Worm (Caenorhabditis elegans): ENCODE measurements around the gene K07H8.5.

The K07H8.5 gene

DNA sequence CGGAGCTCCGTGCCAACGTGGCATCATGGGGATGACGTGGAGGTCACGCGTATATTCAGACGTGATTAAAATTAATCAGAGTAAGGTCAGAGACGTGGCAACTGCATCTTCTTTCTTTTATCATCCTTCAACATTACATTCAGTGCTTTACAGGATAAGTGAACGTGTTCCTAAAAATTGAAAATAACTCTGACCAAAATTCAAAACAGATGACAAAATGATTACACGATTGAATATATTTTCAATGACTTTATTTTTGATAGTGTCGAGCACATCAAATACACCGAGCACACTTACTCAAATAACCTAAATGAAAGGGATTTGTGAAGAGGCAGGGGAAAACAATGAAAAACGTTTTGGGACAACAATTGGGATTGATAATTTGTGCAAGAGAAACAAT lies 18.2 kb downstream of the K07H8.5 start, which contains the start of gene K07H8.9 (continued):
- TF ChIP-seq madf-3 (GFP tag; IDR thresholded peaks at IDR 0.05) = no peak
- peak; percentile 6 for TF ChIP-seq fkh-3 (tag; optimal IDR thresholded peaks at IDR 0.05)
- no peak for TF ChIP-seq cebp-1 (GFP tag; IDR thresholded peaks at IDR 0.05)
- no peak for TF ChIP-seq cebp-1 (tag; optimal IDR thresholded peaks at IDR 0.05)
- TF ChIP-seq mes-4 (tag; optimal IDR thresholded peaks at IDR 0.05) = no peak
- peak; percentile 57; the same call in 1 of the 2 replicates for TF ChIP-seq hsf-1 (GFP tag; IDR thresholded peaks at IDR 0.05)
- no peak for TF ChIP-seq ZK185.1 (tag; optimal IDR thresholded peaks at IDR 0.05; ENCODE audit: poor library complexity, severe bottlenecking)
- TF ChIP-seq ztf-22 (GFP tag; optimal IDR thresholded peaks at IDR 0.05) = no peak
- TF ChIP-seq B0336.3 (GFP tag; IDR thresholded peaks at IDR 0.05) = peak; percentile 33; the same call in 1 of the 2 replicates
- no peak for TF ChIP-seq K12H6.12 (tag; optimal IDR thresholded peaks at IDR 0.05)
- no peak for TF ChIP-seq Y56A3A.18 (GFP tag; IDR thresholded peaks at IDR 0.05)
- TF ChIP-seq atf-7 (tag; optimal IDR thresholded peaks at IDR 0.05) = no peak
- TF ChIP-seq mxl-1 (tag; optimal IDR thresholded peaks at IDR 0.05) = no peak
- no peak for TF ChIP-seq F33H1.4 (GFP tag; IDR thresholded peaks at IDR 0.05)
- TF ChIP-seq Y79H2A.3 (GFP tag; conservative IDR thresholded peaks at IDR 0.05) = 0 out of 2 replicates have a peak, but pooled peaks have one; percentile 8
- TF ChIP-seq dpff-1 (tag; optimal IDR thresholded peaks at IDR 0.05) = no peak
- TF ChIP-seq rec-8 (tag; optimal IDR thresholded peaks at IDR 0.05) = peak in 1 of 2 experiments; percentile 26
- no peak for TF ChIP-seq lag-1 (GFP tag; IDR thresholded peaks at IDR 0.05)
- TF ChIP-seq madf-10 (tag; optimal IDR thresholded peaks at IDR 0.05) = no peak
- TF ChIP-seq xnd-1 (tag; optimal IDR thresholded peaks at IDR 0.05) = peak; percentile 15
- no peak for TF ChIP-seq attf-3 (GFP tag; conservative IDR thresholded peaks at IDR 0.05)
- no peak for TF ChIP-seq hmg-1.2 (GFP tag; IDR thresholded peaks at IDR 0.05)
- no peak for TF ChIP-seq pha-4 (tag; optimal IDR thresholded peaks at IDR 0.05)
- TF ChIP-seq F52B5.7 (tag; optimal IDR thresholded peaks at IDR 0.05) = no peak
- TF ChIP-seq cebp-2 (GFP tag; IDR thresholded peaks at IDR 0.05) = no peak
- TF ChIP-seq ztf-25 (GFP tag; IDR thresholded peaks at IDR 0.05) = no peak
- TF ChIP-seq chd-7 (tag; optimal IDR thresholded peaks at IDR 0.05) = no peak
- no peak for TF ChIP-seq snpc-1.3 (tag; optimal IDR thresholded peaks at IDR 0.05; ENCODE audit: insufficient read depth)
- TF ChIP-seq B0019.2 (GFP tag; conservative IDR thresholded peaks at IDR 0.05) = no peak
- 0 out of 2 replicates have a peak, but pooled peaks have one; percentile 16 for TF ChIP-seq attf-6 (GFP tag; IDR thresholded peaks at IDR 0.05)
- TF ChIP-seq snpc-1.1 (tag; optimal IDR thresholded peaks at IDR 0.05; ENCODE audit: insufficient read depth) = no peak
- no peak for TF ChIP-seq lin-26 (GFP tag; IDR thresholded peaks at IDR 0.05)
- no peak for TF ChIP-seq F55B11.4 (tag; optimal IDR thresholded peaks at IDR 0.05; ENCODE audit: borderline replicate concordance, insufficient read depth)
- TF ChIP-seq ceh-91 (GFP tag; IDR thresholded peaks at IDR 0.05) = no peak
- peak; percentile 82 for TF ChIP-seq F49E8.2 (tag; optimal IDR thresholded peaks at IDR 0.05; ENCODE audit: insufficient read depth)
- no peak for TF ChIP-seq sptf-2 (GFP tag; optimal IDR thresholded peaks at IDR 0.05)
- no peak for TF ChIP-seq nfya-1 (tag; optimal IDR thresholded peaks at IDR 0.05; ENCODE audit: borderline replicate concordance, insufficient read depth)
- no peak for TF ChIP-seq egl-44 (GFP tag; IDR thresholded peaks at IDR 0.05)
- no peak for TF ChIP-seq rcor-1 (GFP tag; IDR thresholded peaks at IDR 0.05)
- TF ChIP-seq Y53G8AR.9 (GFP tag; conservative IDR thresholded peaks at IDR 0.05) = no peak
- no peak for TF ChIP-seq Y95B8A.8 (GFP tag; IDR thresholded peaks at IDR 0.05)
- no peak for TF ChIP-seq snpc-4 (GFP tag; optimal IDR thresholded peaks at IDR 0.05)
- TF ChIP-seq snpc-4 (tag; optimal IDR thresholded peaks at IDR 0.05) = peak in 2 of 4 experiments; percentile 27 to 29
- no peak for TF ChIP-seq F39B2.1 (GFP tag; IDR thresholded peaks at IDR 0.05)
- no peak for TF ChIP-seq lin-35 (GFP tag; optimal IDR thresholded peaks at IDR 0.05)
- TF ChIP-seq unc-130 (GFP tag; optimal IDR thresholded peaks at IDR 0.05) = peak; percentile 38
- TF ChIP-seq egl-18 (GFP tag; IDR thresholded peaks at IDR 0.05) = no peak
- TF ChIP-seq sea-2 (GFP tag; IDR thresholded peaks at IDR 0.05) = no peak

Data from whole organism, young adult.